Worm (Caenorhabditis elegans) whole organism, early embryonic: Measurements from ENCODE around the gene col-101.

Experiments
- B0310.2 ChIP-seq: sonication (generic microtip); optimal IDR thresholded peaks from 2 replicates; lab custom pipeline; 2016; ENCODE audit warnings: mild to moderate bottlenecking, missing genetic modification characterization, missing compliant biosample characterization
- F13C5.2 ChIP-seq: sonication (generic microtip); optimal IDR thresholded peaks from 2 replicates; lab custom pipeline; 2017; ENCODE audit warnings: mild to moderate bottlenecking, missing genetic modification characterization, inconsistent platforms, missing compliant biosample characterization
- aly-1 ChIP-seq: sonication (generic microtip); optimal IDR thresholded peaks from 2 replicates; lab custom pipeline; 2016; ENCODE audit warnings: missing genetic modification characterization, missing compliant biosample characterization
- ama-1 ChIP-seq: fragments of 150-350 bp; optimal IDR thresholded peaks from 2 replicates; lab custom pipeline; 2014
- ceh-13 ChIP-seq: fragments of 200-800 bp; sonication (Bioruptor generic); optimal IDR thresholded peaks from 2 replicates; lab custom pipeline; 2018; ENCODE audit warnings: mild to moderate bottlenecking, missing genetic modification characterization, missing compliant biosample characterization
- ceh-36 ChIP-seq: sonication (generic microtip); optimal IDR thresholded peaks from 2 replicates; lab custom pipeline; 2016; ENCODE audit warnings: missing genetic modification characterization, inconsistent platforms, missing compliant biosample characterization
- ets-7 ChIP-seq: sonication (generic microtip); optimal IDR thresholded peaks from 2 replicates; lab custom pipeline; 2016; ENCODE audit warnings: missing genotype, missing genetic modification characterization, missing compliant biosample characterization
- flt-1 ChIP-seq: fragments of 200-800 bp; sonication (Bioruptor generic); IDR thresholded peaks from 2 replicates; pipeline ENCODE4 v1.3.6; 2022; ENCODE audit warnings: missing genetic modification characterization, missing compliant biosample characterization
- hmbx-1 ChIP-seq: sonication (generic microtip); optimal IDR thresholded peaks from 2 replicates; lab custom pipeline; 2016; ENCODE audit warnings: mild to moderate bottlenecking, missing genetic modification characterization, missing compliant biosample characterization
- hmg-4 ChIP-seq: fragments of 200-800 bp; sonication (Bioruptor generic); optimal IDR thresholded peaks from 2 replicates; lab custom pipeline; 2018; ENCODE audit warnings: mild to moderate bottlenecking, missing genetic modification characterization, missing compliant biosample characterization
- hnd-1 ChIP-seq: sonication (generic microtip); optimal IDR thresholded peaks from 2 replicates; lab custom pipeline; 2016; ENCODE audit warnings: missing genetic modification characterization, missing compliant biosample characterization
- pes-1 ChIP-seq: fragments of 200-800 bp; sonication (Bioruptor generic); IDR thresholded peaks from 2 replicates; pipeline ENCODE4 v1.3.6; 2022; ENCODE audit warnings: missing genetic modification reagents, missing genetic modification characterization, missing compliant biosample characterization
- scrt-1 ChIP-seq: fragments of 200-800 bp; sonication (Bioruptor generic); IDR thresholded peaks from 2 replicates; pipeline ENCODE4 v1.3.6; 2022; ENCODE audit warnings: missing genetic modification characterization, missing compliant biosample characterization
- sea-1 ChIP-seq: fragments of 200-800 bp; sonication (Bioruptor generic); conservative IDR thresholded peaks from 2 replicates; pipeline ENCODE4 v1.3.6; 2022; ENCODE audit warnings: missing genetic modification characterization, missing compliant biosample characterization
- tbx-11 ChIP-seq: fragments of 200-800 bp; sonication (Bioruptor generic); IDR thresholded peaks from 2 replicates; pipeline ENCODE4 v1.3.6; 2022; ENCODE audit warnings: missing genetic modification characterization, missing compliant biosample characterization
- tbx-37 ChIP-seq: fragments of 200-800 bp; sonication (Bioruptor generic); conservative IDR thresholded peaks from 2 replicates; pipeline ENCODE4 v1.3.6; 2022; ENCODE audit warnings: missing genetic modification reagents, missing genetic modification characterization, missing compliant biosample characterization
- tra-4 ChIP-seq: sonication (generic microtip); optimal IDR thresholded peaks from 2 replicates; lab custom pipeline; 2017; ENCODE audit warnings: missing genetic modification characterization, missing compliant biosample characterization

col-101 gene

DNA sequence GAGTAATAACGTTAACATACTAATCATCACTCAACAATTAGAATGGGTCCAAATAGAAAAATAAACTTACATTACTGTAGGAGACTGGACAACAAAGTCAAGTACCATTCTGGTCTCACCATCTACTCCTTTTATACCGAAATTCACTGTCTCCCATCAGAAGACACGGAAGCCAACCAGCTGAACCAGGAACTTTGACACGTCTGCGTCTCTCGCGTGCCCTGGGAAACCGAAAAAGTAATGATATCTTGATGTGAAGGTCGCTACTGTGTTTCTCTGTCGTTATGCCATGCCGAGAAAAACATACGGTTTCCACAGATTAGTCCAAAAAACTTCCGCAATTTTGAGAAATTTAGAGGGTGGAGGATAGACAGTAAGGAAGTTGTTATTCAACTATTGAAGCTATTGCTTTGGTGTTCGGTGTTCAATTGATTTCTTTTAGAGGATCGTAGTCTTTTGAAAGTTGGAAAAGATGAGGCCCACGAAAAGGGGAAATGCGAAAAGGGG lies at the start of gene col-101:
Gene col-101 (minus strand): TSS at position 457 of the 507 bp plus-strand sequence.
- no peak for TF ChIP-seq flt-1
- TF ChIP-seq B0310.2 (tag; lab: Kevin White, UChicago) = no peak
- TF ChIP-seq hmbx-1 (tag; lab: Kevin White, UChicago) = no peak
- TF ChIP-seq tra-4 (tag; lab: Kevin White, UChicago) = no peak
- no peak for TF ChIP-seq F13C5.2
- TF ChIP-seq ceh-36 (tag; lab: Kevin White, UChicago) = no peak
- TF ChIP-seq ama-1 = no peak
- no peak for TF ChIP-seq hnd-1
- TF ChIP-seq pes-1 (GFP tag; lab: Robert Waterston, UW) = no peak
- no peak for TF ChIP-seq scrt-1
- TF ChIP-seq hmg-4 = no peak
- TF ChIP-seq sea-1 (GFP tag; lab: Robert Waterston, UW) = no peak
- TF ChIP-seq ets-7 (tag; lab: Kevin White, UChicago) = no peak
- no peak for TF ChIP-seq tbx-11
- no peak for TF ChIP-seq aly-1 (tag; lab: Kevin White, UChicago)
- TF ChIP-seq tbx-37 (GFP tag; lab: Robert Waterston, UW) = no peak
- TF ChIP-seq ceh-13 (GFP tag; lab: Kevin White, UChicago) = no peak

DNA sequence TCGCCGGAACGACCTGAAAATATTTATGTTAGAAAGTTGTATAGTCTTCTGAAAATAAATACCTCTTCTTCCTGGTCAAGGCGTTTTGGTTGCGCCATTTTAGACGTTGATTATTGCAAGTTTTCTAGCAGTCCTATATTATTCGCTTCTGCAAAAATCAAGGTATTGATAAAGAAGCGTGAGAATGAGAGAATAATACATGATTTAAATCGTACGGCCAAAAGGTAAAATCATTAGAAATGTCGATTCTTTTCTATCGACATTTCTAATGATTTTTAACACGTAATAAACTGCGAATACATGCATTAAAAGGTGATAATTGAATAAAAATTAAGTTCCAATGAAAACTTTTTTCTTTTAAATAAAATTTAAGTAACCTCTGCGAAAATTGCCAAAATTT lies 49.1 kb upstream of the col-101 start, which contains the start of gene fln-1:
Gene fln-1 (minus strand): TSS at position 101 of the 400 bp plus-strand sequence.
- TF ChIP-seq flt-1 = no peak
- TF ChIP-seq tra-4 (tag; lab: Kevin White, UChicago) = no peak
- TF ChIP-seq sea-1 (GFP tag; lab: Robert Waterston, UW) = no peak
- TF ChIP-seq scrt-1 = no peak
- TF ChIP-seq ama-1 = no peak
- TF ChIP-seq aly-1 (tag; lab: Kevin White, UChicago) = no peak
- no peak for TF ChIP-seq hnd-1
- TF ChIP-seq ceh-36 (tag; lab: Kevin White, UChicago) = no peak
- no peak for TF ChIP-seq tbx-11
- no peak for TF ChIP-seq ceh-13 (GFP tag; lab: Kevin White, UChicago)
- no peak for TF ChIP-seq ets-7 (tag; lab: Kevin White, UChicago)
- no peak for TF ChIP-seq F13C5.2
- no peak for TF ChIP-seq hmg-4

DNA sequence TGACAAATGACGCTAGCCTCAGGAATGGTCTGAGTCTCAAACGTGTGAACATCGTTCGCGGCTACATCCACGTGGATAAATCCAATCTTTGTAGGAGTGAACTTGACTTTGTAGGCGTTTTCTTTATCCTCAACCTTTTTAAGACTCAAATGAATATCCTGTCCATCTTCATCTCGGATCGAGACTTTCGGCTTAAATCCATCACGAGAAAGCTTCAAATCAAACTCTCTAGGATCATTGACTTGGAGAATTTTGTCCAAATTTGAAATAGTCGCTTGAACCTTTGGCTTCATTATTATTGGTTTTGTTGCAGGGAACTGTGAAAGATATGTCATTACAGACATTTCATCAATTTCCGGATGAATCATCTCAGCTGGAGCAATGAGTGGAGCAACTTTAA lies 47.1 kb upstream of the col-101 start:
- TF ChIP-seq flt-1 (no peak), tra-4 (tag; lab: Kevin White, UChicago) (no peak), pes-1 (GFP tag; lab: Robert Waterston, UW) (no peak), ets-7 (tag; lab: Kevin White, UChicago) (no peak), tbx-11 (no peak), tbx-37 (GFP tag; lab: Robert Waterston, UW) (no peak), B0310.2 (tag; lab: Kevin White, UChicago) (no peak), hmbx-1 (tag; lab: Kevin White, UChicago) (no peak), ceh-13 (GFP tag; lab: Kevin White, UChicago) (no peak), hmg-4 (no peak), aly-1 (tag; lab: Kevin White, UChicago) (no peak), scrt-1 (no peak), ceh-36 (tag; lab: Kevin White, UChicago) (no peak)

DNA sequence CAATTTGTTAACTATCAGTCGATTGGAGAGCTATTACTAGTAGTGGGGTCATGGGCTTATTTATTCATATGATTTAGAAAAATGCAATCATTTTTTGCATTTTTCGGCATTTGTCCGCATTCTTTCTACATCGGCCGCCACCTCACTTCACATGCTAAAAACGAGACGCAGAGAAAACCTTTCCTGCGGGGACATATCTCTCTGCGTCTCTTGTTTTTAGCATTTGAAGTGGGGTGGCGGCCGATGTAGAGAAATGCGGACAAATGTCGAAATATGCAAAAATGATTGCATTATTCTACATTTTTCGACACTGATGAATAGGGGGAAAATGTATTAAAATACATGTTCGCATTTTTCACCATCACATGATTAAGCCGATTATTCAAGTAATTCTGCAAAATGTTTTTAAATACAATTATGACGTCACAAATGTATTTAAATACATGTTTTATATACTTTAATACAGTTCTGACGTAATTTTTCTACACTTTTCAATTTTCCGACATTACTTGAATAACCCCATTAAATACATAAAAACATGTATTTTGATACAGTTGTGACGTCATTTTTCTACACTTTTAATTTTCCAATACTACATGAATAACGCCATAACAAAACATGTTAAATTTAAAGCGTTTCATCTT lies 45.4 kb upstream of the col-101 start:
- TF ChIP-seq ama-1 = no peak
- no peak for TF ChIP-seq B0310.2 (tag; lab: Kevin White, UChicago)
- no peak for TF ChIP-seq tra-4 (tag; lab: Kevin White, UChicago)
- TF ChIP-seq F13C5.2 = peak; percentile 22

DNA sequence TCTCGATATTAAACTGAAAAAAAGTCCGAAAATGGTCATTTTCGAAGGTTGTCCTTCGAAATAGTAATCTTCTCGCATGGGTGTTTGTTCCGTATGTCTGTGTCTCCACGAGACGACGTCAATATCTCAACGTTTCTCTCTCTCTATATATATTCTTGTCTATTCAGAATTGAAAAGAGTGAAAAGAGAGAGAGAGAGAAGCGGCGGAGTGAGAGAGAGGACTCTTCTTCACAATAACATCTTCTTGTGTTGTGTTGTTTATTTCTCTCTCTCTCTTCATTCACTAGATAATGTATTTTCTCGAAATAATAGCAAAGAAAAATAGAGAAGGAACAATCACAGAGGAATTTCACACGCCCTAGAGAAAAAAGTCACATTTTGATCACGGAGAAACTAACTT lies 39.6 kb upstream of the col-101 start:
- TF ChIP-seq pes-1 (GFP tag; lab: Robert Waterston, UW) = no peak
- TF ChIP-seq tbx-37 (GFP tag; lab: Robert Waterston, UW) = no peak
- TF ChIP-seq ceh-36 (tag; lab: Kevin White, UChicago) = no peak
- no peak for TF ChIP-seq hnd-1
- no peak for TF ChIP-seq B0310.2 (tag; lab: Kevin White, UChicago)
- TF ChIP-seq flt-1 = no peak
- no peak for TF ChIP-seq F13C5.2
- no peak for TF ChIP-seq ceh-13 (GFP tag; lab: Kevin White, UChicago)
- no peak for TF ChIP-seq ets-7 (tag; lab: Kevin White, UChicago)
- TF ChIP-seq hmbx-1 (tag; lab: Kevin White, UChicago) = no peak

DNA sequence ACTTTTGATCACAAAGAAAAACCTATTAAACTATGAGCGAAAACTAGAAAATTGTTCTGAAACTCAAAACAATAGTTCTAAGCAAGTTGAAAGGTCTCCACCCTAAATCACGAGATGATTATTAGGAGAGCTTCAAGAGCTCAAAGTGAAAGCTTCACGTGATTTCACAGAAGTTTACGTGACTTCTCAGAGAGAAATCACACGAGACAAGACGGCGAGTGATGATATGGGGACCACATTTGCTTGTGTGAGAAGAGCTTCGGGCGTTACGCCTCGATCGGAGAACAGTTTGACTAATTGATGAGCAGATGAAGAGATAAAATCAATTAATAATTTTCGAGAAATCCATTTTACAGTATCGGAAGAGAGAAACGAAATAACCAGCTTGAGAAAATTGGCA lies 38.2 kb upstream of the col-101 start:
- TF ChIP-seq hmg-4 (no peak), B0310.2 (tag; lab: Kevin White, UChicago) (no peak), aly-1 (tag; lab: Kevin White, UChicago) (no peak), hnd-1 (no peak), tbx-37 (GFP tag; lab: Robert Waterston, UW) (no peak), tbx-11 (no peak), F13C5.2 (no peak), tra-4 (tag; lab: Kevin White, UChicago) (no peak), ceh-36 (tag; lab: Kevin White, UChicago) (no peak), pes-1 (GFP tag; lab: Robert Waterston, UW) (no peak), sea-1 (GFP tag; lab: Robert Waterston, UW) (no peak), ceh-13 (GFP tag; lab: Kevin White, UChicago) (no peak)

DNA sequence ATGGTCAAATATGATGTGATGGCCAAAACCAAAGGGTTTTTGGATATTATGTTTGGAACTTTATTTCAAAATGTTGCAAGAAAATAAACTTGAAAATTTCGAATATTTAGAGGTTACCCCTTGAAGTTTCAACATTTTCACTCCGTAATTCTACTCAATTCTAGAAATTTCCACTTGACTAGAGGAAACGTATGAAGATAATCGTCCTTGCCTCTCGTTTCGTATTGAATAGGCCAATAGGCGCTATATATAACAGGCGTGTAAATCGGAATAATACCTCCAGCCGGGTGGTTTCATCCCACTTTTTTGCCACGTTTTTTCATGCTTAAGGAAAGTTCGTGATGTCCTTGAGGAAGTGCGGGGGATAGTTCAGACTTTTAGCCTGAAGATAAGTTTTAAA lies 16.5 kb upstream of the col-101 start:
- no peak for TF ChIP-seq hmbx-1 (tag; lab: Kevin White, UChicago)
- TF ChIP-seq pes-1 (GFP tag; lab: Robert Waterston, UW) = no peak
- no peak for TF ChIP-seq ceh-13 (GFP tag; lab: Kevin White, UChicago)
- no peak for TF ChIP-seq ets-7 (tag; lab: Kevin White, UChicago)
- TF ChIP-seq tra-4 (tag; lab: Kevin White, UChicago) = no peak
- TF ChIP-seq tbx-11 = no peak
- no peak for TF ChIP-seq tbx-37 (GFP tag; lab: Robert Waterston, UW)
- TF ChIP-seq ceh-36 (tag; lab: Kevin White, UChicago) = no peak
- TF ChIP-seq B0310.2 (tag; lab: Kevin White, UChicago) = no peak
- TF ChIP-seq sea-1 (GFP tag; lab: Robert Waterston, UW) = no peak
- no peak for TF ChIP-seq ama-1
- TF ChIP-seq aly-1 (tag; lab: Kevin White, UChicago) = no peak
- TF ChIP-seq F13C5.2 = no peak
- no peak for TF ChIP-seq hmg-4
- TF ChIP-seq flt-1 = no peak
- no peak for TF ChIP-seq scrt-1
- no peak for TF ChIP-seq hnd-1
